Worm (Caenorhabditis elegans): ENCODE measurements around the gene F59C12.3.

F59C12.3 gene

DNA sequence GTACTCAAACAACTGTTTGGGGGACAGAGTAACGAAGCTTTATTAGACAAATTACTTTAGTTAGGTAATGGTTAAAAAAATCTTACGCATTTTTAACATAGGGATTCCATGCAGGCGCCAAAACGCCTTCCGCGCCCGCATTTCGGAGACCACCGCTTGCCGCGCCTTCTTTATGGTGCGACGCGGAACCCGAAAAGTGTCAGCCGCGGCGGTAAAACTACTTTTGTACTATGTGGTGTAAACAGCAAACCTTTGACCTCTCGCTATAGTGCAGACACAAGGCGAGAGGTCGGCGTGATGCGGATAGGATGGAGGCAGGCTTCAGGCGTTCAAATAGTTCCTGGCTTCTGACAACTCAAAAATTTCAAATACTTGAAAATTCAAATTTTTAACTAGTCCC, 34.1 kb downstream of the F59C12.3 start:
- no peak for TF ChIP-seq daf-19 (GFP tag; conservative IDR thresholded peaks at IDR 0.05)
- TF ChIP-seq nhr-25 (tag; optimal IDR thresholded peaks at IDR 0.05; ENCODE audit: borderline replicate concordance, insufficient read depth) = no peak
- TF ChIP-seq nhr-42 (GFP tag; IDR thresholded peaks at IDR 0.05) = no peak
- no peak for TF ChIP-seq lim-7 (GFP tag; IDR thresholded peaks at IDR 0.05)
- TF ChIP-seq spr-3 (GFP tag; optimal IDR thresholded peaks at IDR 0.05) = no peak
- TF ChIP-seq fos-1 (tag; optimal IDR thresholded peaks at IDR 0.05) = no peak

DNA sequence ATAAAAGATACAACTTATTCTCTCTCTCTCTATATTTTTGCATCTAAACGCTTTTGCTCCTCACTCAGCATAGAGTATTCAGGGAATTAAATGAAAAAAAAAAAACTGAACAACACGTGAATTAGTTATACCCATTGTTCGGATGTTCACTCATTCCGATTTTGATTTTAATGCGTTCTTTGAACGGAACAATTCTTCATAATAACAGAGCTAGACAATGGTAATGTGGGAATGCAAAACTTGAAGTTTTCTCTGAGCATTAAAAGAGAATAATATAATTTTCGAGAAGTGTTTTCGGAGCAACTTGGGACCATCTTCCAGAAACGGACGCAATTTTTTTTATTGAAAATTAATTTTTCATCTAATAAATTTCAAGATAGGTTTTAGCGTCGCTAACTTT, 35.0 kb downstream of the F59C12.3 start:
- peak in 1 of 2 experiments; percentile 94 for TF ChIP-seq unc-62 (GFP tag; optimal IDR thresholded peaks at IDR 0.05 in 1 of 2)
- no peak for TF ChIP-seq unc-62 (tag; optimal IDR thresholded peaks at IDR 0.05)
- no peak for TF ChIP-seq R02D3.7 (tag; optimal IDR thresholded peaks at IDR 0.05)

DNA sequence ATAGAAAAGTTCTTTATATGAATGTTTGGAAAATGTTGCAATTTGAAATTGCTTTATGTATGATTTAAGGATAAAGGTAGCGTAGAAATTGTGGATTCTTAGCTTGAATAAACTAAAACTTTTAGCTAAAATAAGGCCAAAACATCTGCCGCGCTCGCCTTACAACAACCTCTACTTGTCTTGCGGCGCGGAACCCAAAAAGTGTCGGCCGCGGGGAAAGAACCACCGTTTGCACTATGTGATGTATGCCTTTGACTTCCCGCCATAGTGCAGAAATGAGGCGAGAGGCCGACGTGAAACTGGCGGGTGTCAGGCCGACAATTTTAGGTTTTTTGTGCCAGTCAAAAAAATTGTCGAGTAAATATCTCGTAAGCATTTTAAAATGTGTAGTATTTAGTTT, 37.4 kb downstream of the F59C12.3 start:
- TF ChIP-seq dpl-1 (GFP tag; optimal IDR thresholded peaks at IDR 0.05) = no peak
- no peak for TF ChIP-seq F10B5.3 (tag; optimal IDR thresholded peaks at IDR 0.05)
- TF ChIP-seq arid-1 (GFP tag; conservative IDR thresholded peaks at IDR 0.05) = no peak
- TF ChIP-seq unc-62 (GFP tag; optimal IDR thresholded peaks at IDR 0.05 in 1 of 2) = peak in 1 of 2 experiments; percentile 15
- TF ChIP-seq unc-62 (tag; optimal IDR thresholded peaks at IDR 0.05) = no peak
- peak; percentile 61 for TF ChIP-seq aha-1 (tag)
- TF ChIP-seq lin-38 (GFP tag; IDR thresholded peaks at IDR 0.05) = no peak

DNA sequence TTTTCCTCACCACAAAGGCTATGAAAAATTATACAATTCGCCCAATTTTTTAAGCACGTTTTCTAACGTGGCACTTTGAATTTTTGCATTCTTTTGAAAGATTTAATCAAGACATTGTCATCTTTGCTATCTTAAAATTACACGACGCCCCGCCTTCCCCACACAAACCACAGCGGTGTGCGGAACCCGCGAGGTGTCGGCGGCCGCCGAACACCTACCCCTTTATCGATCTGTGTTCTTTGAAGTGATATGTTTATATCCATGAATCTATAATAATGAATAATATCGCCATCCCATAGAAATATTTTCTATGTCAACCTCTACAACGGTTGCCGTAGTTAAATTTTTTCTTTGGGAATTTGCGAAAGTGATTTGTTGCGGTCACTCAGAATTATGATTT, 43.0 kb downstream of the F59C12.3 start:
- TF ChIP-seq dve-1 (tag; optimal IDR thresholded peaks at IDR 0.05; ENCODE audit: insufficient read depth) (no peak), snpc-4 (tag; optimal IDR thresholded peaks at IDR 0.05) (peak; percentile 73), nhr-10 (tag; optimal IDR thresholded peaks at IDR 0.05) (no peak), rbr-2 (tag; optimal IDR thresholded peaks at IDR 0.05) (no peak), tra-1 (GFP tag; IDR thresholded peaks at IDR 0.05) (no peak), madf-5 (GFP tag; IDR thresholded peaks at IDR 0.05) (no peak), zip-11 (GFP tag; IDR thresholded peaks at IDR 0.05) (no peak)

DNA sequence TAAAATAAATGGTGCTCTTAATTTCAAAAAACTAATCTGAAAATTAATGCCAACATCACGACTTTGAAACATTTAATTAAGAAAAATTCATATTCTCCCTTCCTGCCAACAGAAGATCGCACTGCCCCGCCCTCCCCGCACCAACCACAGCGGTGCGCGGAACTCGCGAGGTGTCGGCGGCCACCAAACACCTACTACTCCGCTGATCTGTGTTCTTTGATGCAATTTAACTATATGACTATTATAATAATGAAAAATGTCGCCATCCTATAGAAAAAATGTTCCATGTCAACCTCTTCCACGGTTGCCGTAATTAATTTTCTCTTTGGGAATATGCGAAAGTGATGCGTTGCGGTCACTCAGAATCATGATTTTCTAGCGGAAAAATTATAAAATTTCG, 43.5 kb downstream of the F59C12.3 start:
- TF ChIP-seq daf-16 (GFP tag; optimal IDR thresholded peaks at IDR 0.05) (no peak), daf-16 (tag; optimal IDR thresholded peaks at IDR 0.05) (no peak), snpc-4 (tag; optimal IDR thresholded peaks at IDR 0.05) (peak; percentile 43), snpc-1.2 (GFP tag; IDR thresholded peaks at IDR 0.05) (peak; percentile 40; the same call in 1 of the 2 replicates)

DNA sequence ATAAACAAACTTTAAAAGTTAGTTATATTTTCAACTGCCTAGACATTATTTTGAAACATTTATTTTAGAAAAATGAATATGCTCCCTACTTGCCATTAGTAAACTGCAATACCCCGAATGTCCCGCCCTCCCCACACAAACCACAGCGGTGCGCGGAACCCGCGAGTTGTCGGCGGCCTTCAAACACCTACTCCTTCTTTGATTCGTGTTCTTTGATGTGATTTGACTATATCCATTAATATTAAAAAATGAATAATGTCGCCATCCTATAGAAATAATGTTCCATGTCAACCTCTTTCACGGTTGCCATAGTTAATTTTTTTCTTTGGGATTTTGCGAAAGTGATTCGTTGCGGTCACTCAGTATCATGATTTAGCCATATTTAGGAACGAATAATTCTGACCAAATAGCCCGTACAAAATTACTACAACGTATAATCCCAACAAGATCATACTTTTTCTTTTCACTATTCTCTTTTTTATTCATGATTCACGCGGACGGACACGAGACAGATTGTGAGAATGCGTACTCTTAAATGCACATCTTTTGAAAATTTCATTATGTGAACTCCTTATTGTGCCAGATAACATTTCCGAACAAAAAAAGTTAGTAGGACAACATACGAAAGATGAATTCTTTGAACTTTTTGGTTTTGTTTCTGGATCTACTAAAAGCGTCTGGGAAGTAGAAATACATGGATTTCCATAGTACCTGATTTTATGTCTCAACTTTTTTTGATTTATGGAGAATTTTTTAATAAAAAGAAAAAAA, 44.6 kb downstream of the F59C12.3 start:
- TF ChIP-seq saeg-2 (GFP tag; IDR thresholded peaks at IDR 0.05) (no peak), daf-19 (GFP tag; conservative IDR thresholded peaks at IDR 0.05) (no peak), ceh-20 (GFP tag; IDR thresholded peaks at IDR 0.05) (no peak), F10B5.3 (tag; optimal IDR thresholded peaks at IDR 0.05) (no peak), snpc-1.2 (GFP tag; IDR thresholded peaks at IDR 0.05) (0 out of 2 replicates have a peak, but pooled peaks have one; percentile 22), php-3 (GFP tag; IDR thresholded peaks at IDR 0.05) (no peak), fkh-10 (GFP tag; optimal IDR thresholded peaks at IDR 0.05) (peak; percentile 28), madf-5 (GFP tag; IDR thresholded peaks at IDR 0.05) (no peak), snpc-4 (tag; optimal IDR thresholded peaks at IDR 0.05) (peak; percentile 68)

DNA sequence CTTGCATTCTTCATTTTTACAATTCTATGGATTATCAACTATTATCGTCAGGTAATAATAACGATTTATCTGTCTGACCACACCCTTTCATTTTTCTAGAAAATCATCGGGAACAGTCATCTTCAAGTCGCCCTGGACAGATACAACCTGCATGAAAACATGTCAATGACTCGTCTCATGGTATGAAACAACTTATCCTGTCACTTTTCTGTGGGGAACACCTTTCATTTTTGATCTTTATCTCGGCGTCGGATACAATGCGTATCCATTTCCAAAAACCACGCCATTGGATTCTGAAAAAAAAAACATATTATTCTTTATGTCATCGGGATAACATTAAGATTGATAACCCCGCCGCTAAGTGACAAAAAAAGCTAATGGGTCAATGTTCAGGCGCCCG, 48.4 kb downstream of the F59C12.3 start:
- TF ChIP-seq F49E8.2 (tag; optimal IDR thresholded peaks at IDR 0.05; ENCODE audit: borderline replicate concordance) (no peak), aha-1 (tag) (no peak), mxl-3 (GFP tag; optimal IDR thresholded peaks at IDR 0.05) (peak; percentile 15), Y75B8A.6 (GFP tag; IDR thresholded peaks at IDR 0.05) (no peak), nhr-28 (tag; optimal IDR thresholded peaks at IDR 0.05) (peak; percentile 30), zip-2 (tag; optimal IDR thresholded peaks at IDR 0.05) (no peak), ceh-62 (tag; optimal IDR thresholded peaks at IDR 0.05) (no peak), mdt-29 (GFP tag; IDR thresholded peaks at IDR 0.05) (no peak), daf-8 (GFP tag; IDR thresholded peaks at IDR 0.05) (no peak), ceh-82 (tag; optimal IDR thresholded peaks at IDR 0.05) (no peak), zfp-2 (tag; optimal IDR thresholded peaks at IDR 0.05) (no peak), lin-15B (tag; optimal IDR thresholded peaks at IDR 0.05) (no peak), hlh-11 (tag; optimal IDR thresholded peaks at IDR 0.05) (peak; percentile 34), tag-97 (GFP tag; IDR thresholded peaks at IDR 0.05) (no peak), nhr-25 (tag; optimal IDR thresholded peaks at IDR 0.05; ENCODE audit: borderline replicate concordance, insufficient read depth) (no peak)
